Fruit fly (Drosophila melanogaster) whole organism, wandering third instar larva: ENCODE data around the gene CG14974.

ENCODE experiments used
- Abd-B ChIP-seq: fragments of >200 bp; optimal IDR thresholded peaks from 2 replicates; lab custom pipeline; 2017; ENCODE audit warnings: missing biosample characterization, missing genetic modification characterization
- CG32264 ChIP-seq: fragments of 200-800 bp; sonication (Bioruptor generic); optimal IDR thresholded peaks from 2 replicates; lab custom pipeline; 2016; ENCODE audit warnings: missing biosample characterization, missing genetic modification characterization
- CrebA ChIP-seq: fragments of 200-800 bp; sonication (Bioruptor generic); optimal IDR thresholded peaks from 2 replicates; lab custom pipeline; 2016; ENCODE audit warnings: missing biosample characterization, mild to moderate bottlenecking, missing genetic modification characterization, borderline replicate concordance
- Dfd ChIP-seq: fragments of >200 bp; optimal IDR thresholded peaks from 2 replicates; lab custom pipeline; 2017; ENCODE audit warnings: missing biosample characterization, missing genetic modification characterization
- GATAd ChIP-seq: sonication (Bioruptor generic); optimal IDR thresholded peaks from 2 replicates; lab custom pipeline; 2016; ENCODE audit warnings: missing biosample characterization, missing genetic modification characterization
- HLH106 ChIP-seq: fragments of 200-800 bp; optimal IDR thresholded peaks from 3 replicates; lab custom pipeline; 2019; ENCODE audit warnings: missing biosample characterization, mild to moderate bottlenecking, missing genetic modification characterization, moderate library complexity
- Hnf4 ChIP-seq: fragments of 200-800 bp; sonication (Bioruptor generic); optimal IDR thresholded peaks from 2 replicates; lab custom pipeline; 2016; ENCODE audit warnings: missing biosample characterization, mild to moderate bottlenecking, missing genetic modification characterization
- Hr78 ChIP-seq: fragments of >200 bp; optimal IDR thresholded peaks from 2 replicates; lab custom pipeline; 2017; ENCODE audit warnings: missing biosample characterization, missing genetic modification characterization
- Hr83 ChIP-seq: fragments of 200-300 bp; sonication (Bioruptor generic); optimal IDR thresholded peaks from 2 replicates; lab custom pipeline; 2016; ENCODE audit warnings: missing biosample characterization, mild to moderate bottlenecking, missing genetic modification characterization, moderate library complexity; ENCODE audit not compliant: poor library complexity, severe bottlenecking
- Mio ChIP-seq: sonication (Bioruptor generic); optimal IDR thresholded peaks from 2 replicates; lab custom pipeline; 2016; ENCODE audit warnings: missing biosample characterization, missing genetic modification characterization
- Myc ChIP-seq: fragments of >200 bp; optimal IDR thresholded peaks from 2 replicates; lab custom pipeline; 2017
- N ChIP-seq: fragments of >200 bp; optimal IDR thresholded peaks from 2 replicates; lab custom pipeline; 2018; ENCODE audit warnings: missing biosample characterization, missing external identifiers, missing genetic modification characterization
- OdsH ChIP-seq: fragments of 200-800 bp; sonication (Bioruptor generic); optimal IDR thresholded peaks from 2 replicates; lab custom pipeline; 2016; ENCODE audit warnings: missing biosample characterization, mild to moderate bottlenecking, missing genetic modification characterization
- Sp1 ChIP-seq: fragments of 200-800 bp; sonication (Bioruptor generic); optimal IDR thresholded peaks from 3 replicates; lab custom pipeline; 2019; ENCODE audit warnings: missing biosample characterization, mild to moderate bottlenecking, missing genetic modification characterization, moderate library complexity
- Vsx2 ChIP-seq: fragments of 200-300, 225-300 bp; sonication (Bioruptor generic); optimal IDR thresholded peaks from 2 replicates; lab custom pipeline; 2018; ENCODE audit warnings: missing biosample characterization, missing genetic modification characterization; ENCODE audit not compliant: partially characterized antibody
- br ChIP-seq: fragments of 200-800 bp; sonication (Bioruptor generic); optimal IDR thresholded peaks from 2 replicates; lab custom pipeline; 2016; ENCODE audit warnings: missing biosample characterization, missing genetic modification characterization
- brk ChIP-seq: fragments of 200-800 bp; sonication (Bioruptor generic); optimal IDR thresholded peaks from 2 replicates; lab custom pipeline; 2016; ENCODE audit warnings: missing biosample characterization, mild to moderate bottlenecking, missing genetic modification characterization
- dl ChIP-seq, 2 experiments: fragments of 175-275, 200-275 bp in 1 of 2; fragments of 200-275 bp in 1 of 2; sonication (Bioruptor generic); optimal IDR thresholded peaks; lab custom pipeline; 2018; ENCODE audit warnings: mild to moderate bottlenecking in 2 of 2, missing biosample characterization in 2 of 2, missing genetic modification characterization in 2 of 2, moderate library complexity in 2 of 2; ENCODE audit not compliant: partially characterized antibody in 2 of 2, insufficient read depth in 1 of 2
- dmrt93B ChIP-seq: fragments of 200-800 bp; sonication (Bioruptor generic); optimal IDR thresholded peaks from 2 replicates; lab custom pipeline; 2018; ENCODE audit warnings: missing biosample characterization, mild to moderate bottlenecking, missing genetic modification characterization
- ey ChIP-seq: fragments of 200-800 bp; sonication (Bioruptor generic); optimal IDR thresholded peaks from 2 replicates; lab custom pipeline; 2016; ENCODE audit warnings: missing biosample characterization, missing genetic modification characterization
- foxo ChIP-seq, 2 experiments: fragments of 200-800 bp; sonication (Bioruptor generic); optimal IDR thresholded peaks; 2 replicates in 1 of 2; 3 replicates in 1 of 2; lab custom pipeline; 2016 to 2017; ENCODE audit warnings: missing biosample characterization in 2 of 2, missing genetic modification characterization in 2 of 2
- fru ChIP-seq: fragments of 200-800 bp; sonication (Bioruptor generic); optimal IDR thresholded peaks from 3 replicates; lab custom pipeline; 2016; ENCODE audit warnings: missing biosample characterization, mild to moderate bottlenecking, missing genetic modification characterization
- h ChIP-seq: fragments of 200-800 bp; sonication (Bioruptor generic); optimal IDR thresholded peaks from 3 replicates; lab custom pipeline; 2016; ENCODE audit warnings: missing biosample characterization, mild to moderate bottlenecking, missing genetic modification characterization
- lola ChIP-seq: fragments of >200 bp; optimal IDR thresholded peaks from 2 replicates; lab custom pipeline; 2017; ENCODE audit warnings: missing biosample characterization, missing genetic modification characterization
- pan ChIP-seq: fragments of >200 bp; optimal IDR thresholded peaks from 2 replicates; lab custom pipeline; 2017
- psq ChIP-seq: fragments of 200-800 bp; sonication (Bioruptor generic); optimal IDR thresholded peaks from 3 replicates; lab custom pipeline; 2017; ENCODE audit warnings: missing biosample characterization, mild to moderate bottlenecking, missing genetic modification characterization, moderate library complexity
- rgr ChIP-seq: fragments of 200-800 bp; sonication (Bioruptor generic); optimal IDR thresholded peaks from 3 replicates; lab custom pipeline; 2016; ENCODE audit warnings: missing biosample characterization, mild to moderate bottlenecking, missing genetic modification characterization
- sv ChIP-seq: fragments of 200-800 bp; sonication (Bioruptor generic); optimal IDR thresholded peaks from 3 replicates; lab custom pipeline; 2016; ENCODE audit warnings: missing biosample characterization, missing genetic modification characterization
- tai ChIP-seq: sonication (Bioruptor generic); optimal IDR thresholded peaks from 2 replicates; lab custom pipeline; 2016; ENCODE audit warnings: missing biosample characterization, missing genetic modification characterization
- usp ChIP-seq: fragments of >200 bp; optimal IDR thresholded peaks from 2 replicates; lab custom pipeline; 2017; ENCODE audit warnings: missing biosample characterization, missing genetic modification characterization
- woc ChIP-seq: sonication (Bioruptor generic); optimal IDR thresholded peaks from 2 replicates; lab custom pipeline; 2016; ENCODE audit warnings: missing biosample characterization, mild to moderate bottlenecking, missing genetic modification characterization

Gene CG14974

dm6 chr3L:3646361-3646759, 25.5 kb upstream of the CG14974 start:
- TF ChIP-seq CG32264 (GFP tag; lab: Kevin White, UChicago): no peak
- peak; percentile 52 for TF ChIP-seq Dfd (GFP tag; lab: Kevin White, UChicago)

dm6 chr3L:3645628-3646360, 25.0 kb upstream of the CG14974 start:
- TF ChIP-seq dmrt93B (GFP tag; lab: Kevin White, UChicago) (no peak), Hr78 (no peak), woc (GFP tag; lab: Kevin White, UChicago) (no peak), OdsH (GFP tag; lab: Kevin White, UChicago) (no peak), Mio (GFP tag; lab: Kevin White, UChicago) (no peak), usp (GFP tag; lab: Kevin White, UChicago) (no peak), Dfd (GFP tag; lab: Kevin White, UChicago) (peak; percentile 90), Vsx2 (no peak)

- TF ChIP-seq Dfd (GFP tag; lab: Kevin White, UChicago): peak; percentile 95
- no peak for TF ChIP-seq CG32264 (GFP tag; lab: Kevin White, UChicago)
These were observed 23.6 kb upstream of the CG14974 start for dm6 chr3L:3644337-3645027.

dm6 chr3L:3640916-3641315, 20.1 kb upstream of the CG14974 start:
- TF ChIP-seq CrebA (no peak), Abd-B (GFP tag; lab: Kevin White, UChicago) (no peak), tai (no peak), lola (GFP tag; lab: Kevin White, UChicago) (no peak), br (GFP tag; lab: Kevin White, UChicago) (no peak), Myc (lab: Kevin White, UChicago) (no peak), N (GFP tag; lab: Kevin White, UChicago) (no peak)
- TF ChIP-seq, all 38 proteins: peak for 0

- TF ChIP-seq pan (lab: Kevin White, UChicago) (no peak), Hnf4 (GFP tag; lab: Kevin White, UChicago) (no peak)
These were observed 18.5 kb upstream of the CG14974 start for dm6 chr3L:3639324-3639723.

dm6 chr3L:3638587-3639312, 17.9 kb upstream of the CG14974 start:
- TF ChIP-seq sv (peak; percentile 59), Mio (GFP tag; lab: Kevin White, UChicago) (no peak), rgr (GFP tag; lab: Kevin White, UChicago) (peak; percentile 55), OdsH (GFP tag; lab: Kevin White, UChicago) (peak; percentile 41), Hnf4 (GFP tag; lab: Kevin White, UChicago) (peak; percentile 22), fru (GFP tag; lab: Kevin White, UChicago) (peak; percentile 16), psq (GFP tag; lab: Kevin White, UChicago) (no peak), ey (GFP tag; lab: Kevin White, UChicago) (peak; percentile 27), foxo (GFP tag; optimal IDR thresholded peaks at IDR 0.05; lab: Kevin White, UChicago) (peak in 1 of 2 experiments; percentile 31)

dm6 chr3L:3634107-3634737, 13.4 kb upstream of the CG14974 start:
- TF ChIP-seq Vsx2: no peak
- TF ChIP-seq woc (GFP tag; lab: Kevin White, UChicago): no peak
- TF ChIP-seq Sp1: peak; percentile 52
- TF ChIP-seq foxo (GFP tag; optimal IDR thresholded peaks at IDR 0.05; lab: Kevin White, UChicago): peak in 1 of 2 experiments; percentile 54
- peak; percentile 29 for TF ChIP-seq fru (GFP tag; lab: Kevin White, UChicago)
- no peak for TF ChIP-seq N (GFP tag; lab: Kevin White, UChicago)
- TF ChIP-seq GATAd: no peak
- peak; percentile 20 for TF ChIP-seq dmrt93B (GFP tag; lab: Kevin White, UChicago)
- no peak for TF ChIP-seq Hr83 (GFP tag; lab: Kevin White, UChicago)
- TF ChIP-seq rgr (GFP tag; lab: Kevin White, UChicago): peak; percentile 28
- TF ChIP-seq h (GFP tag; lab: Kevin White, UChicago): peak; percentile 45
- TF ChIP-seq HLH106 (tag; lab: Kevin White, UChicago): peak; percentile 59
- peak; percentile 23 for TF ChIP-seq psq (GFP tag; lab: Kevin White, UChicago)
- TF ChIP-seq Abd-B (GFP tag; lab: Kevin White, UChicago): no peak
- peak; percentile 13 for TF ChIP-seq brk (GFP tag; lab: Kevin White, UChicago)
- TF ChIP-seq OdsH (GFP tag; lab: Kevin White, UChicago): peak; percentile 14
- peak; percentile 0 for TF ChIP-seq Hnf4 (GFP tag; lab: Kevin White, UChicago)
- TF ChIP-seq dl (GFP tag; optimal IDR thresholded peaks at IDR 0.05; lab: Kevin White, UChicago; ENCODE audit: insufficient read depth in 1 of 2, partially characterized antibody in 2 of 2): no peak
